Fruit fly (Drosophila melanogaster) S2 (cell line): ENCODE results near the gene CG7006.

Source experiments
- CG8478 ChIP-seq: fragments of >200 bp; optimal IDR thresholded peaks from 2 replicates; lab custom pipeline; 2018
- CTCF ChIP-seq, 2 experiments: fragments of >200 bp; optimal IDR thresholded peaks; 2 replicates each; lab custom pipeline; 2018

DNA sequence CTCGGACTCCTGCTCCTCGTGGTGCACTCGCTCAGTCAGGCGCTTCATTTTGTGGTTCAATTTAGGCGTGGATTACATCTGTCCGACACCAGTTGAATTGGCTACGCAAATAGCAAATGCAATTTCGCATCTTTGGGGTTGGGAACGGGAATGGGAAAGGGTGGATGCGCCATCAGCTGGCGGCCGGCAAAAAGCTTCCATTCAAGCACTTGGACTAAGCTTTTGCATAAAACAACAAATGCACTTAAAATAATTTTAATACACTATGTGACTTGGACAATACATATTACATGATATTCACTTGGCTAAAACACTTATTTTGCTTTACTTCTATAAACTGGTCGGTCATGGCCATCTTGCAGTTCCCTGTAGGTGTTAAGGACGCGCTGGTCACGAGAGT is 5.7 kb downstream of the CG7006 start, which contains the start of gene HDAC11:
- TF ChIP-seq CG8478 = no peak
- no peak for TF ChIP-seq CTCF (optimal IDR thresholded peaks at IDR 0.05; lab: Kevin White, UChicago)
